Worm (Caenorhabditis elegans) whole organism, L4/young adult: ENCODE results near the gene srab-8.

Source experiments
- W03F9.2 ChIP-seq: fragments of 150-350 bp; optimal IDR thresholded peaks from 2 replicates; lab custom pipeline; 2014; ENCODE audit warnings: missing biosample characterization, missing genetic modification characterization
- dao-5 ChIP-seq: sonication (generic microtip); optimal IDR thresholded peaks from 2 replicates; lab custom pipeline; 2016; ENCODE audit warnings: missing genotype, missing genetic modification characterization, moderate library complexity, missing compliant biosample characterization

- TF ChIP-seq dao-5 (tag; lab: Kevin White, UChicago) (no peak), W03F9.2 (tag; lab: Kevin White, UChicago) (no peak)
Observed at ce11 chrV:3146932-3147331, 29.3 kb upstream of the srab-8 start, which contains the start of gene srab-11.
